ENCODE assay signal across 2 worm cellular contexts in genomic region chrV:6614152-6614734, ce11.
TF ChIP-seq lines count a peak whose summit lies in the region.

Gene cpr-4, plus strand, starts transcription at chrV:6614674.

TF ChIP-seq in whole organism, L1 larva, 84 proteins besides CTCF, POLR2A, EP300 and RAD21 (continued from another document):
- TF ChIP-seq egl-13 (tag; optimal IDR thresholded peaks at IDR 0.05; lab: Kevin White, UChicago) = peak; percentile 28
- TF ChIP-seq sox-4 (tag; optimal IDR thresholded peaks at IDR 0.05; lab: Kevin White, UChicago) = no peak
- no peak for TF ChIP-seq hlh-4 (tag; optimal IDR thresholded peaks at IDR 0.05; lab: Kevin White, UChicago)
- no peak for TF ChIP-seq fkh-8 (tag; optimal IDR thresholded peaks at IDR 0.05; lab: Kevin White, UChicago)
- TF ChIP-seq hpl-2 (GFP tag; optimal IDR thresholded peaks at IDR 0.05; lab: Kevin White, UChicago) = no peak
- peak in 1 of 2 experiments; percentile 5 for TF ChIP-seq lsy-2 (tag; optimal IDR thresholded peaks at IDR 0.05; lab: Kevin White, UChicago)
- TF ChIP-seq hlh-17 (GFP tag; optimal IDR thresholded peaks at IDR 0.05; lab: Kevin White, UChicago; ENCODE audit: borderline replicate concordance) = no peak
- peak; percentile 94 for TF ChIP-seq pqm-1 (tag; optimal IDR thresholded peaks at IDR 0.05; lab: Kevin White, UChicago)
- TF ChIP-seq elt-3 (tag; optimal IDR thresholded peaks at IDR 0.05; lab: Kevin White, UChicago) = no peak
- TF ChIP-seq dpl-1 (GFP tag; optimal IDR thresholded peaks at IDR 0.05; lab: Kevin White, UChicago) = no peak
- no peak for TF ChIP-seq ceh-63 (GFP tag; optimal IDR thresholded peaks at IDR 0.05; lab: Kevin White, UChicago)
- TF ChIP-seq C34B4.2 (tag; optimal IDR thresholded peaks at IDR 0.05; lab: Kevin White, UChicago) = no peak
- peak; percentile 100 for TF ChIP-seq elt-2 (tag; optimal IDR thresholded peaks at IDR 0.05; lab: Kevin White, UChicago)
- no peak for TF ChIP-seq ceh-90 (tag; optimal IDR thresholded peaks at IDR 0.05; lab: Kevin White, UChicago)
- no peak for TF ChIP-seq unc-86 (tag; optimal IDR thresholded peaks at IDR 0.05; lab: Kevin White, UChicago)
- TF ChIP-seq nhr-71 (tag; optimal IDR thresholded peaks at IDR 0.05; lab: Kevin White, UChicago) = peak; percentile 48
- no peak for TF ChIP-seq nhr-12 (tag; optimal IDR thresholded peaks at IDR 0.05; lab: Kevin White, UChicago)
- no peak for TF ChIP-seq F16B12.6 (tag; optimal IDR thresholded peaks at IDR 0.05; lab: Kevin White, UChicago)
- TF ChIP-seq mep-1 (tag; optimal IDR thresholded peaks at IDR 0.05; lab: Kevin White, UChicago) = no peak
- no peak for TF ChIP-seq nhr-84 (tag; optimal IDR thresholded peaks at IDR 0.05; lab: Kevin White, UChicago)
- TF ChIP-seq zag-1 (tag; optimal IDR thresholded peaks at IDR 0.05; lab: Kevin White, UChicago) = no peak
- TF ChIP-seq efl-3 (GFP tag; optimal IDR thresholded peaks at IDR 0.05; lab: Kevin White, UChicago) = no peak
TF ChIP-seq in whole organism, L1 larva: peak in this region for 14.

TF ChIP-seq in whole organism, L4 larva, 104 proteins besides CTCF, POLR2A, EP300 and RAD21 (continued from another document):
- no peak for TF ChIP-seq nhr-25 (tag; optimal IDR thresholded peaks at IDR 0.05; lab: Kevin White, UChicago; ENCODE audit: borderline replicate concordance, insufficient read depth)
- peak; percentile 45 for TF ChIP-seq mep-1 (tag; optimal IDR thresholded peaks at IDR 0.05; lab: Kevin White, UChicago)
- peak; percentile 77; the same call in 1 of the 2 replicates for TF ChIP-seq lin-1 (GFP tag; IDR thresholded peaks at IDR 0.05; lab: Robert Waterston, UW)
- no peak for TF ChIP-seq attf-4 (tag; optimal IDR thresholded peaks at IDR 0.05; lab: Kevin White, UChicago)
- no peak for TF ChIP-seq ctbp-1 (GFP tag; IDR thresholded peaks at IDR 0.05; lab: Robert Waterston, UW)
- no peak for TF ChIP-seq duxl-1 (tag; optimal IDR thresholded peaks at IDR 0.05; lab: Kevin White, UChicago; ENCODE audit: poor library complexity)
- no peak for TF ChIP-seq ceh-28 (tag; optimal IDR thresholded peaks at IDR 0.05; lab: Kevin White, UChicago)
- TF ChIP-seq mxl-2 (GFP tag; conservative IDR thresholded peaks at IDR 0.05; lab: Robert Waterston, UW) = no peak
- TF ChIP-seq nhr-11 (tag; optimal IDR thresholded peaks at IDR 0.05; lab: Kevin White, UChicago) = no peak
- TF ChIP-seq nhr-6 (tag; optimal IDR thresholded peaks at IDR 0.05; lab: Kevin White, UChicago) = no peak
- no peak for TF ChIP-seq dpl-1 (GFP tag; optimal IDR thresholded peaks at IDR 0.05; lab: Kevin White, UChicago)
- TF ChIP-seq lim-7 (GFP tag; IDR thresholded peaks at IDR 0.05; lab: Robert Waterston, UW) = no peak
- no peak for TF ChIP-seq hmg-1.1 (GFP tag; IDR thresholded peaks at IDR 0.05; lab: Robert Waterston, UW)
- TF ChIP-seq fos-1 (tag; optimal IDR thresholded peaks at IDR 0.05; lab: Kevin White, UChicago) = peak; percentile 8
- TF ChIP-seq hif-1 (tag; optimal IDR thresholded peaks at IDR 0.05; lab: Kevin White, UChicago) = no peak
- TF ChIP-seq mdl-1 (tag; optimal IDR thresholded peaks at IDR 0.05; lab: Kevin White, UChicago) = no peak
- TF ChIP-seq nhr-76 (tag; optimal IDR thresholded peaks at IDR 0.05; lab: Kevin White, UChicago) = no peak
- no peak for TF ChIP-seq R02D3.7 (tag; optimal IDR thresholded peaks at IDR 0.05; lab: Kevin White, UChicago)
- TF ChIP-seq daf-19 (GFP tag; conservative IDR thresholded peaks at IDR 0.05; lab: Robert Waterston, UW) = no peak
- TF ChIP-seq D1046.2 (GFP tag; IDR thresholded peaks at IDR 0.05; lab: Robert Waterston, UW) = no peak
- TF ChIP-seq daf-8 (GFP tag; IDR thresholded peaks at IDR 0.05; lab: Robert Waterston, UW) = no peak
- peak; percentile 95 for TF ChIP-seq dve-1 (tag; optimal IDR thresholded peaks at IDR 0.05; lab: Kevin White, UChicago; ENCODE audit: insufficient read depth)
- TF ChIP-seq aly-2 (tag; optimal IDR thresholded peaks at IDR 0.05; lab: Kevin White, UChicago) = no peak
- no peak for TF ChIP-seq rbr-2 (tag; optimal IDR thresholded peaks at IDR 0.05; lab: Kevin White, UChicago)
- no peak for TF ChIP-seq F37D6.2 (tag; optimal IDR thresholded peaks at IDR 0.05; lab: Kevin White, UChicago)
- TF ChIP-seq pqm-1 (tag; optimal IDR thresholded peaks at IDR 0.05; lab: Kevin White, UChicago) = peak; percentile 98
- TF ChIP-seq madf-5 (GFP tag; IDR thresholded peaks at IDR 0.05; lab: Robert Waterston, UW) = no peak
- no peak for TF ChIP-seq madf-9 (GFP tag; conservative IDR thresholded peaks at IDR 0.05; lab: Robert Waterston, UW)
- no peak for TF ChIP-seq ama-1 (optimal IDR thresholded peaks at IDR 0.05; lab: Kevin White, UChicago)
- TF ChIP-seq T26A8.4 (GFP tag; IDR thresholded peaks at IDR 0.05; lab: Robert Waterston, UW) = no peak
- no peak for TF ChIP-seq Y48G9A.11 (GFP tag; IDR thresholded peaks at IDR 0.05; lab: Robert Waterston, UW)
